Worm (Caenorhabditis elegans) whole organism, late embryonic: ENCODE measurements around the gene nspc-16.
"Not testable (repeated sequence)": the region's sequence is repeated elsewhere in the genome, so short reads cannot be mapped to it uniquely, and the experiment has no call there.

ENCODE experiments used
- C08G9.2 ChIP-seq: sonication (generic microtip); optimal IDR thresholded peaks from 2 replicates; lab custom pipeline; 2016; ENCODE audit warnings: mild to moderate bottlenecking, missing genetic modification characterization, moderate library complexity, missing compliant biosample characterization
- C38D4.7 ChIP-seq: fragments of 200-800 bp; sonication (Bioruptor generic); optimal IDR thresholded peaks from 2 replicates; lab custom pipeline; 2018; ENCODE audit warnings: mild to moderate bottlenecking, missing genetic modification characterization, moderate library complexity, missing compliant biosample characterization
- F13H6.1 ChIP-seq: sonication (generic microtip); optimal IDR thresholded peaks from 2 replicates; lab custom pipeline; 2016; ENCODE audit warnings: missing genetic modification characterization, missing compliant biosample characterization
- K09A11.1 ChIP-seq: sonication (generic microtip); optimal IDR thresholded peaks from 2 replicates; lab custom pipeline; 2017; ENCODE audit warnings: antibody characterized with exemption, mild to moderate bottlenecking, missing genetic modification characterization, missing compliant biosample characterization; ENCODE audit not compliant: insufficient read depth
- T23F11.4 ChIP-seq: fragments of 200-800 bp; sonication (Bioruptor generic); optimal IDR thresholded peaks from 2 replicates; lab custom pipeline; 2018; ENCODE audit warnings: mild to moderate bottlenecking, missing genetic modification characterization, missing compliant biosample characterization
- Y22D7AL.16 ChIP-seq: sonication (generic microtip); optimal IDR thresholded peaks from 2 replicates; lab custom pipeline; 2016; ENCODE audit warnings: missing genetic modification characterization, missing compliant biosample characterization
- ahr-1 ChIP-seq: sonication (generic microtip); optimal IDR thresholded peaks from 2 replicates; lab custom pipeline; 2016; ENCODE audit warnings: missing genetic modification characterization, missing compliant biosample characterization
- ceh-14 ChIP-seq: sonication (generic microtip); optimal IDR thresholded peaks from 2 replicates; lab custom pipeline; 2016; ENCODE audit warnings: missing genotype, missing genetic modification characterization, missing compliant biosample characterization
- ceh-18 ChIP-seq: sonication (generic microtip); optimal IDR thresholded peaks from 2 replicates; lab custom pipeline; 2016; ENCODE audit warnings: missing genetic modification characterization, missing compliant biosample characterization
- ceh-19 ChIP-seq: fragments of 200-800 bp; sonication (Bioruptor generic); optimal IDR thresholded peaks from 2 replicates; lab custom pipeline; 2018; ENCODE audit warnings: mild to moderate bottlenecking, missing genetic modification characterization, missing compliant biosample characterization
- ceh-2 ChIP-seq: sonication (generic microtip); optimal IDR thresholded peaks from 2 replicates; lab custom pipeline; 2016; ENCODE audit warnings: missing genotype, missing genetic modification characterization, missing compliant biosample characterization
- ceh-22 ChIP-seq: sonication (generic microtip); optimal IDR thresholded peaks from 2 replicates; lab custom pipeline; 2017; ENCODE audit warnings: missing biosample characterization, missing genetic modification characterization
- ceh-30 ChIP-seq: fragments of 150-350 bp; optimal IDR thresholded peaks from 2 replicates; lab custom pipeline; 2014; ENCODE audit warnings: missing biosample characterization, missing genetic modification characterization
- ceh-48 ChIP-seq: sonication (generic microtip); optimal IDR thresholded peaks from 2 replicates; lab custom pipeline; 2016; ENCODE audit warnings: missing genetic modification characterization, inconsistent platforms, missing compliant biosample characterization
- ceh-6 ChIP-seq: fragments of 200-800 bp; sonication (Bioruptor generic); optimal IDR thresholded peaks from 2 replicates; lab custom pipeline; 2018; ENCODE audit warnings: mild to moderate bottlenecking, missing genetic modification characterization, missing compliant biosample characterization
- ceh-9 ChIP-seq: sonication (generic microtip); optimal IDR thresholded peaks from 2 replicates; lab custom pipeline; 2016; ENCODE audit warnings: mild to moderate bottlenecking, missing genetic modification characterization, inconsistent platforms, missing compliant biosample characterization
- ets-4 ChIP-seq: sonication (generic microtip); optimal IDR thresholded peaks from 2 replicates; lab custom pipeline; 2016; ENCODE audit warnings: missing genetic modification characterization, missing compliant biosample characterization
- eyg-1 ChIP-seq: sonication (generic microtip); optimal IDR thresholded peaks from 2 replicates; lab custom pipeline; 2016; ENCODE audit warnings: missing genotype, missing genetic modification characterization, missing compliant biosample characterization
- fkh-6 ChIP-seq: sonication (generic microtip); optimal IDR thresholded peaks from 2 replicates; lab custom pipeline; 2016; ENCODE audit warnings: missing genetic modification characterization, missing compliant biosample characterization
- gmeb-2 ChIP-seq: sonication (generic microtip); optimal IDR thresholded peaks from 2 replicates; lab custom pipeline; 2016; ENCODE audit warnings: missing genetic modification characterization, inconsistent platforms, missing compliant biosample characterization
- hlh-13 ChIP-seq: fragments of 200-800 bp; sonication (Bioruptor generic); optimal IDR thresholded peaks from 2 replicates; lab custom pipeline; 2018; ENCODE audit warnings: mild to moderate bottlenecking, missing genetic modification characterization, missing compliant biosample characterization
- hlh-30 ChIP-seq: sonication (generic microtip); optimal IDR thresholded peaks from 2 replicates; lab custom pipeline; 2017; ENCODE audit warnings: antibody characterized with exemption, missing genetic modification characterization, missing compliant biosample characterization; ENCODE audit not compliant: insufficient read depth
- hlh-6 ChIP-seq: sonication (generic microtip); optimal IDR thresholded peaks from 2 replicates; lab custom pipeline; 2016; ENCODE audit warnings: missing genotype, missing genetic modification characterization, missing compliant biosample characterization
- lim-6 ChIP-seq: sonication (generic microtip); optimal IDR thresholded peaks from 2 replicates; lab custom pipeline; 2016; ENCODE audit warnings: missing genetic modification characterization, missing compliant biosample characterization
- madf-2 ChIP-seq: sonication (generic microtip); optimal IDR thresholded peaks from 2 replicates; lab custom pipeline; 2017; ENCODE audit warnings: missing genetic modification characterization, missing compliant biosample characterization
- mec-3 ChIP-seq: sonication (generic microtip); optimal IDR thresholded peaks from 2 replicates; lab custom pipeline; 2016; ENCODE audit warnings: borderline replicate concordance, missing genetic modification characterization, missing compliant biosample characterization
- nfya-1 ChIP-seq: sonication (generic microtip); optimal IDR thresholded peaks from 2 replicates; lab custom pipeline; 2017; ENCODE audit warnings: missing genetic modification characterization, mild to moderate bottlenecking, missing compliant biosample characterization, antibody characterized with exemption, moderate library complexity
- nhr-232 ChIP-seq: sonication (generic microtip); optimal IDR thresholded peaks from 2 replicates; lab custom pipeline; 2016; ENCODE audit warnings: missing genetic modification characterization, missing compliant biosample characterization
- npax-4 ChIP-seq: sonication (generic microtip); optimal IDR thresholded peaks from 2 replicates; lab custom pipeline; 2016; ENCODE audit warnings: missing genetic modification characterization, missing compliant biosample characterization
- odd-2 ChIP-seq: sonication (generic microtip); optimal IDR thresholded peaks from 2 replicates; lab custom pipeline; 2017; ENCODE audit warnings: antibody characterized with exemption, mild to moderate bottlenecking, missing genetic modification characterization, missing compliant biosample characterization
- pag-3 ChIP-seq: sonication (generic microtip); optimal IDR thresholded peaks from 2 replicates; lab custom pipeline; 2016; ENCODE audit warnings: missing compliant biosample characterization, missing genetic modification characterization, borderline replicate concordance
- pat-9 ChIP-seq: fragments of 200-800 bp; sonication (Bioruptor generic); optimal IDR thresholded peaks from 2 replicates; lab custom pipeline; 2018; ENCODE audit warnings: mild to moderate bottlenecking, missing genetic modification characterization, moderate library complexity, missing compliant biosample characterization
- pax-1 ChIP-seq: fragments of 150-350 bp; optimal IDR thresholded peaks from 2 replicates; lab custom pipeline; 2014; ENCODE audit warnings: missing biosample characterization, missing genetic modification characterization
- pha-2 ChIP-seq: sonication (generic microtip); optimal IDR thresholded peaks from 2 replicates; lab custom pipeline; 2017; ENCODE audit warnings: mild to moderate bottlenecking, missing genetic modification characterization, missing compliant biosample characterization
- pha-4 ChIP-seq: fragments of 150-350 bp; optimal IDR thresholded peaks from 2 replicates; lab custom pipeline; 2018; ENCODE audit warnings: missing biosample characterization, missing genetic modification reagents, missing genetic modification characterization
- pqm-1 ChIP-seq: sonication (generic microtip); optimal IDR thresholded peaks from 2 replicates; lab custom pipeline; 2016; ENCODE audit warnings: missing genetic modification characterization, missing compliant biosample characterization
- pros-1 ChIP-seq: fragments of 150-350 bp; optimal IDR thresholded peaks from 2 replicates; lab custom pipeline; 2014; ENCODE audit warnings: missing biosample characterization, missing genetic modification reagents, missing genetic modification characterization
- ref-2 ChIP-seq: sonication (generic microtip); optimal IDR thresholded peaks from 2 replicates; lab custom pipeline; 2016; ENCODE audit warnings: missing genetic modification characterization, missing compliant biosample characterization
- sox-4 ChIP-seq: sonication (generic microtip); optimal IDR thresholded peaks from 2 replicates; lab custom pipeline; 2017; ENCODE audit warnings: mild to moderate bottlenecking, missing genetic modification characterization, inconsistent platforms, missing compliant biosample characterization
- tbx-7 ChIP-seq: sonication (generic microtip); optimal IDR thresholded peaks from 2 replicates; lab custom pipeline; 2016; ENCODE audit warnings: missing genotype, missing genetic modification characterization, missing compliant biosample characterization
- unc-42 ChIP-seq: sonication (generic microtip); optimal IDR thresholded peaks from 2 replicates; lab custom pipeline; 2016; ENCODE audit warnings: missing genotype, missing genetic modification characterization, missing compliant biosample characterization
- unc-86 ChIP-seq: sonication (generic microtip); optimal IDR thresholded peaks from 2 replicates; lab custom pipeline; 2016; ENCODE audit warnings: missing genetic modification characterization, missing compliant biosample characterization
- ztf-16 ChIP-seq: sonication (generic microtip); optimal IDR thresholded peaks from 2 replicates; lab custom pipeline; 2017; ENCODE audit warnings: missing genetic modification characterization, missing compliant biosample characterization

Gene nspc-16

ce11 chrX:14517842-14518241 lies 5.5 kb upstream of the nspc-16 start:
- TF ChIP-seq pat-9 (tag; lab: Kevin White, UChicago) (no peak), ets-4 (tag; lab: Kevin White, UChicago) (no peak), Y22D7AL.16 (tag; lab: Kevin White, UChicago) (no peak), C38D4.7 (GFP tag; lab: Kevin White, UChicago) (no peak), unc-42 (tag; lab: Kevin White, UChicago) (no peak), ceh-6 (GFP tag; lab: Kevin White, UChicago) (no peak), hlh-6 (tag; lab: Kevin White, UChicago) (no peak), madf-2 (no peak), pqm-1 (tag; lab: Kevin White, UChicago) (no peak), hlh-30 (tag; lab: Kevin White, UChicago) (no peak), ztf-16 (tag; lab: Kevin White, UChicago) (no peak)

ce11 chrX:14520463-14520862 lies 2.9 kb upstream of the nspc-16 start, which contains the start of gene D1025.1:
Gene D1025.1 (plus strand): TSS chrX:14520763.
- TF ChIP-seq ceh-2 (tag; lab: Kevin White, UChicago) (no peak), pag-3 (tag; lab: Kevin White, UChicago) (no peak), eyg-1 (tag; lab: Kevin White, UChicago) (no peak), hlh-13 (GFP tag; lab: Kevin White, UChicago) (no peak), ceh-6 (GFP tag; lab: Kevin White, UChicago) (no peak), nhr-232 (tag; lab: Kevin White, UChicago) (no peak), hlh-6 (tag; lab: Kevin White, UChicago) (no peak), sox-4 (tag; lab: Kevin White, UChicago) (no peak), ahr-1 (tag; lab: Kevin White, UChicago) (no peak), tbx-7 (no peak), npax-4 (tag; lab: Kevin White, UChicago) (no peak), madf-2 (no peak), pqm-1 (tag; lab: Kevin White, UChicago) (no peak), C08G9.2 (no peak), ceh-14 (tag; lab: Kevin White, UChicago) (no peak), pat-9 (tag; lab: Kevin White, UChicago) (no peak), Y22D7AL.16 (tag; lab: Kevin White, UChicago) (no peak), pax-1 (tag; lab: Kevin White, UChicago) (no peak), ceh-18 (tag; lab: Kevin White, UChicago) (no peak), ceh-9 (tag; lab: Kevin White, UChicago) (no peak)

- not testable (repeated sequence) for TF ChIP-seq eyg-1, K09A11.1, ref-2 (tag; lab: Kevin White, UChicago)
- TF ChIP-seq, all 69 proteins: peak for 0; not testable (repeated sequence) for 69
These were observed 1.6 kb downstream of the nspc-16 start, which contains the start of gene nspc-17 for ce11 chrX:14525081-14525324. Gene nspc-17 (minus strand): TSS chrX:14525181.

- peak; percentile 92 for TF ChIP-seq ceh-30
- peak; percentile 40 for TF ChIP-seq ceh-19
- peak; percentile 87 for TF ChIP-seq hlh-30 (tag; lab: Kevin White, UChicago)
- no peak for TF ChIP-seq hlh-13 (GFP tag; lab: Kevin White, UChicago)
- TF ChIP-seq T23F11.4 (GFP tag; lab: Kevin White, UChicago): peak; percentile 42
- peak; percentile 61 for TF ChIP-seq ceh-6 (GFP tag; lab: Kevin White, UChicago)
- TF ChIP-seq gmeb-2 (tag; lab: Kevin White, UChicago): peak; percentile 23
- TF ChIP-seq pat-9 (tag; lab: Kevin White, UChicago): peak; percentile 27
- peak; percentile 64 for TF ChIP-seq F13H6.1 (tag; lab: Kevin White, UChicago)
- no peak for TF ChIP-seq pha-4 (tag; lab: Kevin White, UChicago)
- TF ChIP-seq ceh-48 (tag; lab: Kevin White, UChicago): peak; percentile 99
- TF ChIP-seq fkh-6 (tag; lab: Kevin White, UChicago): peak; percentile 39
- TF ChIP-seq odd-2 (tag; lab: Kevin White, UChicago): peak; percentile 55
- no peak for TF ChIP-seq ceh-9 (tag; lab: Kevin White, UChicago)
- TF ChIP-seq C08G9.2: peak; percentile 68
- TF ChIP-seq unc-86 (tag; lab: Kevin White, UChicago): peak; percentile 96
- peak; percentile 78 for TF ChIP-seq ceh-22 (tag; lab: Kevin White, UChicago)
- peak; percentile 68 for TF ChIP-seq pha-2 (tag; lab: Kevin White, UChicago)
- TF ChIP-seq mec-3 (tag; lab: Kevin White, UChicago): no peak
- TF ChIP-seq nfya-1: peak; percentile 98
- peak; percentile 4 for TF ChIP-seq lim-6 (tag; lab: Kevin White, UChicago)
- TF ChIP-seq pros-1 (tag; lab: Kevin White, UChicago): peak; percentile 86
These were observed 2.2 kb downstream of the nspc-16 start for ce11 chrX:14525325-14526305.
